Fruit fly (Drosophila melanogaster): Measurements from ENCODE around the gene CG7720.

CG7720 gene

dm6 chr3R:18804278-18804903 is 9.4 kb upstream of the CG7720 start (continued):
- TF ChIP-seq CG4328 (GFP tag; optimal IDR thresholded peaks at IDR 0.05) (no peak), CG31224 (GFP tag; IDR thresholded peaks at IDR 0.05) (no peak), Poxn (GFP tag; IDR thresholded peaks at IDR 0.05) (no peak), CG10431 (GFP tag; optimal IDR thresholded peaks at IDR 0.05) (no peak), CG10565 (GFP tag; optimal IDR thresholded peaks at IDR 0.05) (no peak), otp (GFP tag; IDR thresholded peaks at IDR 0.05) (no peak), CG11695 (GFP tag; IDR thresholded peaks at IDR 0.05) (no peak), tup (GFP tag; optimal IDR thresholded peaks at IDR 0.05) (no peak), CG3281 (GFP tag; optimal IDR thresholded peaks at IDR 0.05) (no peak), gro (GFP tag; optimal IDR thresholded peaks at IDR 0.05) (no peak), cg (GFP tag; optimal IDR thresholded peaks at IDR 0.05) (no peak), lab (GFP tag; optimal IDR thresholded peaks at IDR 0.05) (peak; percentile 36), CG11247 (GFP tag; IDR thresholded peaks at IDR 0.05) (no peak), CG4424 (GFP tag; optimal IDR thresholded peaks at IDR 0.05) (peak; percentile 2), jumu (GFP tag; optimal IDR thresholded peaks at IDR 0.05) (no peak), onecut (GFP tag; IDR thresholded peaks at IDR 0.05) (no peak), CG1602 (GFP tag; optimal IDR thresholded peaks at IDR 0.05) (no peak), tin (GFP tag; optimal IDR thresholded peaks at IDR 0.05) (peak; percentile 32), sc (optimal IDR thresholded peaks at IDR 0.05) (no peak), sc (GFP tag; optimal IDR thresholded peaks at IDR 0.05) (no peak), Dref (GFP tag; IDR thresholded peaks at IDR 0.05) (no peak), CG32532 (GFP tag; IDR thresholded peaks at IDR 0.05) (no peak), CG8281 (tag; optimal IDR thresholded peaks at IDR 0.05) (peak; percentile 94), gsb (GFP tag; IDR thresholded peaks at IDR 0.05) (no peak), CG15514 (GFP tag; optimal IDR thresholded peaks at IDR 0.05) (no peak), E2f2 (GFP tag; IDR thresholded peaks at IDR 0.05) (no peak), stwl (tag; optimal IDR thresholded peaks at IDR 0.05) (no peak), CG7963 (GFP tag; IDR thresholded peaks at IDR 0.05; ENCODE audit: partially characterized antibody) (no peak), CG1647 (GFP tag; optimal IDR thresholded peaks at IDR 0.05) (no peak), CG33213 (GFP tag; optimal IDR thresholded peaks at IDR 0.05) (no peak)

dm6 chr3R:18798759-18799158 is 3.8 kb upstream of the CG7720 start:
- TF ChIP-seq ftz-f1 (GFP tag; optimal IDR thresholded peaks at IDR 0.05) (peak; percentile 80), CG15011 (GFP tag; optimal IDR thresholded peaks at IDR 0.05) (no peak), CG6683 (GFP tag; optimal IDR thresholded peaks at IDR 0.05) (no peak), CTCF (GFP tag; optimal IDR thresholded peaks at IDR 0.05) (peak; percentile 28), onecut (GFP tag; IDR thresholded peaks at IDR 0.05) (peak; percentile 77), CG13287 (GFP tag; IDR thresholded peaks at IDR 0.05; ENCODE audit: partially characterized antibody) (0 out of 2 replicates have a peak, but pooled peaks have one; percentile 7), CG8290 (GFP tag; optimal IDR thresholded peaks at IDR 0.05) (no peak), CG8290 (tag; optimal IDR thresholded peaks at IDR 0.05) (peak in 1 of 2 experiments; percentile 18), rib (GFP tag; IDR thresholded peaks at IDR 0.05) (no peak), Rfx (GFP tag; IDR thresholded peaks at IDR 0.05) (peak; percentile 8; the same call in 1 of the 2 replicates), ERR (GFP tag; optimal IDR thresholded peaks at IDR 0.05) (peak; percentile 84), chinmo (GFP tag; IDR thresholded peaks at IDR 0.05; ENCODE audit: partially characterized antibody) (0 out of 4 replicates have a peak, but pooled peaks have one; percentile 26)

Data from whole organism, embryonic.